Fruit fly (Drosophila melanogaster): ENCODE measurements around the gene CG5958.
A peak's percentile ranks its signal among the peaks of the same experiment; 100 is the strongest.

Gene CG5958

dm6 chr2L:7411947-7412621 lies 21.2 kb downstream of the CG5958 start, which contains the start of gene chm (continued):
- TF ChIP-seq unc-4 (GFP tag; IDR thresholded peaks at IDR 0.05; ENCODE audit: partially characterized antibody) (peak; percentile 91), dysf (GFP tag; IDR thresholded peaks at IDR 0.05) (peak; percentile 11; the same call in 1 of the 3 replicates), CG6683 (GFP tag; optimal IDR thresholded peaks at IDR 0.05) (no peak), Bgb (GFP tag; IDR thresholded peaks at IDR 0.05; ENCODE audit: partially characterized antibody) (peak; percentile 86), da (GFP tag; optimal IDR thresholded peaks at IDR 0.05) (no peak), Max (GFP tag; optimal IDR thresholded peaks at IDR 0.05) (no peak), NC2β (GFP tag; optimal IDR thresholded peaks at IDR 0.05) (no peak), Doc3 (GFP tag; IDR thresholded peaks at IDR 0.05; ENCODE audit: partially characterized antibody) (peak; percentile 91), slbo (GFP tag; IDR thresholded peaks at IDR 0.05) (peak; percentile 67), CG3726 (GFP tag; IDR thresholded peaks at IDR 0.05) (no peak), dan (GFP tag; IDR thresholded peaks at IDR 0.05) (no peak), CG11696 (GFP tag; IDR thresholded peaks at IDR 0.05) (no peak), kay (GFP tag; optimal IDR thresholded peaks at IDR 0.05) (no peak), ato (GFP tag; IDR thresholded peaks at IDR 0.05; ENCODE audit: partially characterized antibody) (peak; percentile 76), hb (GFP tag; IDR thresholded peaks at IDR 0.05; ENCODE audit: partially characterized antibody) (peak; percentile 77), zfh2 (GFP tag; optimal IDR thresholded peaks at IDR 0.05) (peak; percentile 59), klu (GFP tag; IDR thresholded peaks at IDR 0.05) (no peak), eyg (GFP tag; optimal IDR thresholded peaks at IDR 0.05) (no peak), CG5953 (GFP tag; IDR thresholded peaks at IDR 0.05) (no peak), fu2 (GFP tag; optimal IDR thresholded peaks at IDR 0.05) (peak; percentile 4), Ada2b (GFP tag; IDR thresholded peaks at IDR 0.05) (no peak), CG12236 (GFP tag; optimal IDR thresholded peaks at IDR 0.05) (no peak), CG17802 (tag; optimal IDR thresholded peaks at IDR 0.05) (no peak), CG1792 (GFP tag; optimal IDR thresholded peaks at IDR 0.05) (no peak), CG33213 (GFP tag; optimal IDR thresholded peaks at IDR 0.05) (peak; percentile 40), Xbp1 (GFP tag; optimal IDR thresholded peaks at IDR 0.05) (peak; percentile 49), CG18011 (GFP tag; optimal IDR thresholded peaks at IDR 0.05) (no peak), Stat92E (GFP tag; optimal IDR thresholded peaks at IDR 0.05) (no peak), sim (GFP tag; IDR thresholded peaks at IDR 0.05) (no peak), pan (optimal IDR thresholded peaks at IDR 0.05) (no peak), pan (GFP tag; optimal IDR thresholded peaks at IDR 0.05 in 1 of 2, IDR thresholded peaks at IDR 0.05 in 1 of 2) (peak in 1 of 2 experiments; percentile 40), CG3281 (GFP tag; optimal IDR thresholded peaks at IDR 0.05) (no peak), Ravus (GFP tag; IDR thresholded peaks at IDR 0.05) (no peak), cg (GFP tag; optimal IDR thresholded peaks at IDR 0.05) (no peak), cwo (GFP tag; optimal IDR thresholded peaks at IDR 0.05) (no peak), CG31365 (tag; optimal IDR thresholded peaks at IDR 0.05) (no peak), Ets65A (GFP tag) (peak; percentile 87), sima (GFP tag; optimal IDR thresholded peaks at IDR 0.05) (no peak), PHDP (tag; optimal IDR thresholded peaks at IDR 0.05) (no peak), CG10321 (GFP tag; IDR thresholded peaks at IDR 0.05) (no peak), ERR (GFP tag; optimal IDR thresholded peaks at IDR 0.05) (no peak), BtbVII (GFP tag; optimal IDR thresholded peaks at IDR 0.05) (no peak), CG18599 (GFP tag; optimal IDR thresholded peaks at IDR 0.05) (peak; percentile 35), CG15073 (GFP tag; optimal IDR thresholded peaks at IDR 0.05) (no peak), CG5245 (GFP tag; optimal IDR thresholded peaks at IDR 0.05) (no peak), gsb (GFP tag; IDR thresholded peaks at IDR 0.05) (no peak), CG14050 (GFP tag; IDR thresholded peaks at IDR 0.05) (no peak), insv (GFP tag; optimal IDR thresholded peaks at IDR 0.05) (peak in 1 of 2 experiments; percentile 6), maf-S (GFP tag; optimal IDR thresholded peaks at IDR 0.05) (no peak), Poxn (GFP tag; IDR thresholded peaks at IDR 0.05) (no peak), Oaz (GFP tag; IDR thresholded peaks at IDR 0.05) (no peak)
